Worm (Caenorhabditis elegans): ENCODE results near the gene zip-10.

Gene zip-10

ce11 chrV:11682858-11683257, 32.3 kb upstream of the zip-10 start:
- no peak for TF ChIP-seq ceh-28 (tag; optimal IDR thresholded peaks at IDR 0.05)
- peak; percentile 2 for TF ChIP-seq nhr-43 (tag; optimal IDR thresholded peaks at IDR 0.05; ENCODE audit: poor library complexity, severe bottlenecking)
- no peak for TF ChIP-seq tbx-2 (tag; optimal IDR thresholded peaks at IDR 0.05)
- no peak for TF ChIP-seq zag-1 (tag; optimal IDR thresholded peaks at IDR 0.05)
- TF ChIP-seq nfya-1 (tag; optimal IDR thresholded peaks at IDR 0.05; ENCODE audit: insufficient read depth): no peak
- TF ChIP-seq nhr-23 (tag; optimal IDR thresholded peaks at IDR 0.05): peak; percentile 26

- TF ChIP-seq nhr-43 (tag; optimal IDR thresholded peaks at IDR 0.05; ENCODE audit: poor library complexity, severe bottlenecking) (peak; percentile 51), ceh-16 (tag; optimal IDR thresholded peaks at IDR 0.05) (no peak), nhr-25 (tag; optimal IDR thresholded peaks at IDR 0.05) (peak; percentile 30), nhr-23 (tag; optimal IDR thresholded peaks at IDR 0.05) (peak; percentile 38)
These were observed 30.1 kb upstream of the zip-10 start for ce11 chrV:11680519-11681203.

ce11 chrV:11677494-11677893, 26.9 kb upstream of the zip-10 start:
- TF ChIP-seq lin-39 (tag; optimal IDR thresholded peaks at IDR 0.05) (peak; percentile 8), fos-1 (tag; optimal IDR thresholded peaks at IDR 0.05) (no peak), hmg-11 (tag; optimal IDR thresholded peaks at IDR 0.05) (peak; percentile 6), ceh-28 (tag; optimal IDR thresholded peaks at IDR 0.05) (no peak), jun-1 (tag; optimal IDR thresholded peaks at IDR 0.05) (no peak), mml-1 (tag; optimal IDR thresholded peaks at IDR 0.05) (no peak), nhr-76 (tag; optimal IDR thresholded peaks at IDR 0.05) (no peak), daf-12 (tag; optimal IDR thresholded peaks at IDR 0.05) (no peak), tbx-2 (tag; optimal IDR thresholded peaks at IDR 0.05) (no peak), eor-1 (tag; optimal IDR thresholded peaks at IDR 0.05) (no peak), nhr-237 (tag; optimal IDR thresholded peaks at IDR 0.05) (no peak), nhr-25 (tag; optimal IDR thresholded peaks at IDR 0.05) (peak; percentile 22), mdl-1 (tag; optimal IDR thresholded peaks at IDR 0.05) (no peak), ceh-16 (tag; optimal IDR thresholded peaks at IDR 0.05) (no peak), zag-1 (tag; optimal IDR thresholded peaks at IDR 0.05) (no peak), pqm-1 (tag; optimal IDR thresholded peaks at IDR 0.05) (no peak), nhr-23 (tag; optimal IDR thresholded peaks at IDR 0.05) (peak; percentile 67), egl-5 (tag; optimal IDR thresholded peaks at IDR 0.05) (no peak), nfya-1 (tag; optimal IDR thresholded peaks at IDR 0.05; ENCODE audit: insufficient read depth) (peak; percentile 0), nhr-77 (tag; optimal IDR thresholded peaks at IDR 0.05) (no peak), aly-2 (tag; optimal IDR thresholded peaks at IDR 0.05) (no peak), unc-39 (tag; optimal IDR thresholded peaks at IDR 0.05) (no peak), ceh-82 (tag; optimal IDR thresholded peaks at IDR 0.05) (no peak), elt-1 (tag; optimal IDR thresholded peaks at IDR 0.05) (no peak)

ce11 chrV:11677030-11677429, 26.5 kb upstream of the zip-10 start:
- TF ChIP-seq egl-5 (tag; optimal IDR thresholded peaks at IDR 0.05) (no peak), nfya-1 (tag; optimal IDR thresholded peaks at IDR 0.05; ENCODE audit: insufficient read depth) (peak; percentile 90)

ce11 chrV:11676498-11676897, 25.9 kb upstream of the zip-10 start:
- TF ChIP-seq fkh-2 (tag; optimal IDR thresholded peaks at IDR 0.05) (no peak), fos-1 (tag; optimal IDR thresholded peaks at IDR 0.05) (no peak), ZK546.5 (tag; optimal IDR thresholded peaks at IDR 0.05) (no peak), nhr-76 (tag; optimal IDR thresholded peaks at IDR 0.05) (no peak), ceh-16 (tag; optimal IDR thresholded peaks at IDR 0.05) (no peak), ama-1 (optimal IDR thresholded peaks at IDR 0.05) (no peak), nhr-23 (tag; optimal IDR thresholded peaks at IDR 0.05) (no peak), eor-1 (tag; optimal IDR thresholded peaks at IDR 0.05) (no peak), nhr-43 (tag; optimal IDR thresholded peaks at IDR 0.05; ENCODE audit: poor library complexity, severe bottlenecking) (no peak), unc-62 (GFP tag; optimal IDR thresholded peaks at IDR 0.05) (no peak), elt-2 (tag; optimal IDR thresholded peaks at IDR 0.05) (no peak), tbx-2 (tag; optimal IDR thresholded peaks at IDR 0.05) (no peak), hmg-11 (tag; optimal IDR thresholded peaks at IDR 0.05) (no peak), mdl-1 (tag; optimal IDR thresholded peaks at IDR 0.05) (no peak), aly-2 (tag; optimal IDR thresholded peaks at IDR 0.05) (no peak)

- TF ChIP-seq ztf-11 (tag; optimal IDR thresholded peaks at IDR 0.05): no peak
- no peak for TF ChIP-seq R02D3.7 (tag; optimal IDR thresholded peaks at IDR 0.05)
- no peak for TF ChIP-seq skn-1 (tag; optimal IDR thresholded peaks at IDR 0.05)
- TF ChIP-seq mml-1 (tag; optimal IDR thresholded peaks at IDR 0.05): no peak
- no peak for TF ChIP-seq aly-2 (tag; optimal IDR thresholded peaks at IDR 0.05)
- no peak for TF ChIP-seq ceh-28 (tag; optimal IDR thresholded peaks at IDR 0.05)
- TF ChIP-seq nhr-237 (tag; optimal IDR thresholded peaks at IDR 0.05): no peak
These were observed 25.1 kb upstream of the zip-10 start, which contains the start of gene ape-1 for ce11 chrV:11675638-11676037. ape-1 (plus strand) TSS chrV:11675938.
